Fruit fly (Drosophila melanogaster) whole organism, embryonic: Measurements from ENCODE around the gene ND-B18.
A peak's percentile ranks its signal among the peaks of the same experiment; 100 is the strongest.

ENCODE experiments used
- Bteb2 ChIP-seq: fragments of 200-800 bp; sonication (Bioruptor generic); optimal IDR thresholded peaks from 2 replicates; lab custom pipeline; 2016; ENCODE audit warnings: missing biosample characterization, missing genetic modification characterization
- CG10147 ChIP-seq: fragments of 200-800 bp; sonication (Bioruptor generic); optimal IDR thresholded peaks from 2 replicates; lab custom pipeline; 2019; ENCODE audit warnings: missing biosample characterization, mild to moderate bottlenecking, missing genetic modification characterization, moderate library complexity
- CG10565 ChIP-seq: fragments of 200-800 bp; sonication (Bioruptor generic); optimal IDR thresholded peaks from 3 replicates; lab custom pipeline; 2016; ENCODE audit warnings: missing biosample characterization, mild to moderate bottlenecking, missing genetic modification characterization
- CG12659 ChIP-seq: fragments of 200-800 bp; sonication (Bioruptor generic); optimal IDR thresholded peaks from 3 replicates; lab custom pipeline; 2017; ENCODE audit warnings: mild to moderate bottlenecking, missing biosample characterization, missing genetic modification reagents, missing genetic modification characterization
- CG14965 ChIP-seq: fragments of 200-800 bp; sonication (Bioruptor generic); optimal IDR thresholded peaks from 2 replicates; lab custom pipeline; 2016; ENCODE audit warnings: missing biosample characterization, missing genetic modification characterization, borderline replicate concordance
- CG16779 ChIP-seq: fragments of 200-800 bp; sonication (Bioruptor generic); IDR thresholded peaks from 2 replicates; pipeline ENCODE4 v1.3.6; 2022; ENCODE audit warnings: missing biosample characterization, missing genetic modification characterization
- CG1832 ChIP-seq: fragments of 200-800 bp; sonication (Bioruptor generic); optimal IDR thresholded peaks from 2 replicates; lab custom pipeline; 2017; ENCODE audit warnings: missing biosample characterization, mild to moderate bottlenecking, missing genetic modification characterization, inconsistent platforms
- CG18599 ChIP-seq: fragments of 200-800 bp; sonication (Bioruptor generic); optimal IDR thresholded peaks from 3 replicates; lab custom pipeline; 2017; ENCODE audit warnings: missing biosample characterization, missing genetic modification characterization, mild to moderate bottlenecking, moderate library complexity, missing genetic modification reagents
- CG2120 ChIP-seq: fragments of 200-800 bp; sonication (Bioruptor generic); optimal IDR thresholded peaks from 3 replicates; lab custom pipeline; 2016; ENCODE audit warnings: missing biosample characterization, missing genetic modification characterization
- CG30020 ChIP-seq: fragments of 200-800 bp; optimal IDR thresholded peaks from 2 replicates; lab custom pipeline; 2019; ENCODE audit warnings: missing biosample characterization, mild to moderate bottlenecking, missing genetic modification characterization, moderate library complexity
- CG43689 ChIP-seq: fragments of 200-800 bp; sonication (Bioruptor generic); IDR thresholded peaks from 2 replicates; pipeline ENCODE4 v1.3.6; 2022; ENCODE audit warnings: missing biosample characterization, missing genetic modification characterization
- CG4820 ChIP-seq: fragments of 200-800 bp; sonication (Bioruptor generic); optimal IDR thresholded peaks from 3 replicates; lab custom pipeline; 2016; ENCODE audit warnings: missing biosample characterization, missing genetic modification characterization
- CG6175 ChIP-seq: fragments of 200-800 bp; sonication (Bioruptor generic); IDR thresholded peaks from 3 replicates; pipeline ENCODE4 v1.3.6; 2022; ENCODE audit warnings: missing biosample characterization, missing genetic modification characterization
- CG6791 ChIP-seq: fragments of 200-800 bp; sonication (Bioruptor generic); IDR thresholded peaks from 3 replicates; pipeline ENCODE4 v1.3.6; 2022; ENCODE audit warnings: missing biosample characterization, missing genetic modification characterization; ENCODE audit not compliant: partially characterized antibody
- CG6813 ChIP-seq: fragments of 200-800 bp; sonication (Bioruptor generic); optimal IDR thresholded peaks from 2 replicates; lab custom pipeline; 2017; ENCODE audit warnings: missing biosample characterization, missing genetic modification characterization, mild to moderate bottlenecking, moderate library complexity, missing genetic modification reagents
- CG6854 ChIP-seq: fragments of 200-800 bp; sonication (Bioruptor generic); optimal IDR thresholded peaks from 3 replicates; lab custom pipeline; 2017; ENCODE audit warnings: missing biosample characterization, mild to moderate bottlenecking, missing genetic modification characterization
- CG7987 ChIP-seq: fragments of 200-800 bp; sonication (Bioruptor generic); optimal IDR thresholded peaks from 2 replicates; lab custom pipeline; 2018; ENCODE audit warnings: missing biosample characterization, mild to moderate bottlenecking, missing genetic modification characterization, moderate library complexity
- CG8089 ChIP-seq: fragments of 200-800 bp; sonication (Bioruptor generic); optimal IDR thresholded peaks from 3 replicates; lab custom pipeline; 2016; ENCODE audit warnings: missing biosample characterization, missing genetic modification characterization
- CG8478 ChIP-seq: fragments of >200 bp; optimal IDR thresholded peaks from 2 replicates; lab custom pipeline; 2018
- CHES-1-like ChIP-seq: fragments of 200-800 bp; sonication (Bioruptor generic); optimal IDR thresholded peaks from 2 replicates; lab custom pipeline; 2016; ENCODE audit warnings: missing biosample characterization, missing genetic modification characterization
- CoRest ChIP-seq: fragments of 200-800 bp; sonication (Bioruptor generic); optimal IDR thresholded peaks from 3 replicates; lab custom pipeline; 2018; ENCODE audit warnings: missing biosample characterization, mild to moderate bottlenecking, missing genetic modification characterization, moderate library complexity
- Dek ChIP-seq: fragments of 200-800 bp; sonication (Bioruptor generic); optimal IDR thresholded peaks from 3 replicates; lab custom pipeline; 2019; ENCODE audit warnings: missing biosample characterization, mild to moderate bottlenecking, missing genetic modification characterization, moderate library complexity
- Lim3 ChIP-seq: fragments of 200-800 bp; sonication (Bioruptor generic); IDR thresholded peaks from 2 replicates; pipeline ENCODE4 v1.3.6; 2022; ENCODE audit warnings: missing biosample characterization, missing genetic modification characterization
- MTF-1 ChIP-seq: fragments of 200-800 bp; sonication (Bioruptor generic); optimal IDR thresholded peaks from 2 replicates; lab custom pipeline; 2018; ENCODE audit warnings: missing biosample characterization, mild to moderate bottlenecking, missing genetic modification characterization, borderline replicate concordance
- Mrtf ChIP-seq: fragments of 200-800 bp; sonication (Bioruptor generic); IDR thresholded peaks from 3 replicates; pipeline ENCODE4 v1.3.6; 2022; ENCODE audit warnings: missing biosample characterization, missing genetic modification characterization
- Oaz ChIP-seq: fragments of 200-800 bp; sonication (Bioruptor generic); IDR thresholded peaks from 2 replicates; pipeline ENCODE4 v1.3.6; 2022; ENCODE audit warnings: missing biosample characterization, missing genetic modification characterization
- Optix ChIP-seq: fragments of 200-800 bp; sonication (Bioruptor generic); IDR thresholded peaks from 3 replicates; pipeline ENCODE4 v1.3.6; 2022; ENCODE audit warnings: missing biosample characterization, missing genetic modification characterization
- PHDP ChIP-seq: fragments of 200-800 bp; sonication (Bioruptor generic); optimal IDR thresholded peaks from 3 replicates; lab custom pipeline; 2018; ENCODE audit warnings: missing biosample characterization, mild to moderate bottlenecking, missing genetic modification characterization, moderate library complexity
- Six4 ChIP-seq: fragments of 200-800 bp; sonication (Bioruptor generic); optimal IDR thresholded peaks from 2 replicates; lab custom pipeline; 2016; ENCODE audit warnings: missing biosample characterization, missing genetic modification characterization
- TFAM ChIP-seq: fragments of 200-800 bp; sonication (Bioruptor generic); optimal IDR thresholded peaks from 2 replicates; lab custom pipeline; 2017; ENCODE audit warnings: missing biosample characterization, missing genetic modification characterization, inconsistent platforms
- ash1 ChIP-seq: fragments of 200-800 bp; sonication (Bioruptor generic); optimal IDR thresholded peaks from 2 replicates; lab custom pipeline; 2018; ENCODE audit warnings: missing biosample characterization, mild to moderate bottlenecking, missing genetic modification characterization
- bbx ChIP-seq: fragments of 200-800 bp; sonication (Bioruptor generic); IDR thresholded peaks from 2 replicates; pipeline ENCODE4 v1.3.6; 2022; ENCODE audit warnings: missing biosample characterization, missing genetic modification characterization; ENCODE audit not compliant: partially characterized antibody
- danr ChIP-seq: fragments of 200-800 bp; sonication (Bioruptor generic); IDR thresholded peaks from 2 replicates; pipeline ENCODE4 v1.3.6; 2022; ENCODE audit warnings: missing biosample characterization, missing genetic modification characterization
- ems ChIP-seq: fragments of 200-800 bp; sonication (Bioruptor generic); optimal IDR thresholded peaks from 3 replicates; lab custom pipeline; 2016; ENCODE audit warnings: missing biosample characterization, missing genetic modification characterization
- exex ChIP-seq: fragments of 200-800 bp; sonication (Bioruptor generic); optimal IDR thresholded peaks from 4 replicates; lab custom pipeline; 2018; ENCODE audit warnings: missing biosample characterization, mild to moderate bottlenecking, missing genetic modification characterization, moderate library complexity
- fd3F ChIP-seq: fragments of 200-800 bp; sonication (Bioruptor generic); optimal IDR thresholded peaks from 2 replicates; lab custom pipeline; 2018; ENCODE audit warnings: missing biosample characterization, mild to moderate bottlenecking, missing genetic modification characterization, moderate library complexity
- fru ChIP-seq: fragments of >200 bp; optimal IDR thresholded peaks from 2 replicates; lab custom pipeline; 2017
- jing ChIP-seq: fragments of 200-800 bp; sonication (Bioruptor generic); optimal IDR thresholded peaks from 2 replicates; lab custom pipeline; 2018; ENCODE audit warnings: missing biosample characterization, mild to moderate bottlenecking, missing genetic modification characterization
- lab ChIP-seq: fragments of 200-800 bp; sonication (Bioruptor generic); optimal IDR thresholded peaks from 3 replicates; lab custom pipeline; 2017; ENCODE audit warnings: missing biosample characterization, missing genetic modification characterization, mild to moderate bottlenecking, moderate library complexity, missing genetic modification reagents
- lola ChIP-seq, 3 experiments: fragments of >200 bp in 2 of 3; fragments of 200-800 bp in 1 of 3; sonication (Bioruptor generic) in 1 of 3; optimal IDR thresholded peaks; 2 replicates each; lab custom pipeline; 2017 to 2019; ENCODE audit warnings: missing biosample characterization in 3 of 3, missing genetic modification characterization in 3 of 3, mild to moderate bottlenecking in 1 of 3, moderate library complexity in 1 of 3
- lov ChIP-seq, 2 experiments: fragments of 200-800 bp in 1 of 2; fragments of >200 bp in 1 of 2; sonication (Bioruptor generic) in 1 of 2; IDR thresholded peaks in 1 of 2; optimal IDR thresholded peaks in 1 of 2; 2 replicates in 1 of 2; 3 replicates in 1 of 2; pipeline versions ENCODE4 v1.3.6 to Lab custom; 2017 to 2022; ENCODE audit warnings: missing biosample characterization in 1 of 2, missing genetic modification characterization in 1 of 2
- otp ChIP-seq: fragments of 200-800 bp; sonication (Bioruptor generic); IDR thresholded peaks from 3 replicates; pipeline ENCODE4, ENCODE4 v1.3.6; 2022; ENCODE audit warnings: missing biosample characterization, missing genetic modification characterization
- scrt ChIP-seq: fragments of 200-800 bp; sonication (Bioruptor generic); optimal IDR thresholded peaks from 2 replicates; lab custom pipeline; 2018; ENCODE audit warnings: missing biosample characterization, mild to moderate bottlenecking, missing genetic modification characterization, moderate library complexity
- stc ChIP-seq: fragments of 200-800 bp; sonication (Bioruptor generic); IDR thresholded peaks from 2 replicates; pipeline ENCODE4 v1.3.6; 2022; ENCODE audit warnings: missing biosample characterization, missing genetic modification characterization
- tll ChIP-seq, 2 experiments: fragments of 200-800 bp in 1 of 2; fragments of >200 bp in 1 of 2; sonication (Bioruptor generic) in 1 of 2; optimal IDR thresholded peaks; 2 replicates each; lab custom pipeline; 2017 to 2019; ENCODE audit warnings: missing biosample characterization in 2 of 2, missing genetic modification characterization in 2 of 2, mild to moderate bottlenecking in 1 of 2, moderate library complexity in 1 of 2
- trh ChIP-seq: fragments of 200-800 bp; sonication (Bioruptor generic); optimal IDR thresholded peaks from 2 replicates; lab custom pipeline; 2016; ENCODE audit warnings: missing biosample characterization, missing genetic modification characterization
- vvl ChIP-seq: fragments of 200-800 bp; sonication (Bioruptor generic); IDR thresholded peaks from 2 replicates; pipeline ENCODE4 v1.3.6; 2022; ENCODE audit warnings: missing biosample characterization, missing genetic modification characterization
- yki ChIP-seq: fragments of >200 bp; optimal IDR thresholded peaks from 3 replicates; lab custom pipeline; 2018
- zfh1 ChIP-seq: fragments of 200-800 bp; sonication (Bioruptor generic); IDR thresholded peaks from 3 replicates; pipeline ENCODE4 v1.3.6; 2022; ENCODE audit warnings: missing biosample characterization, missing genetic modification characterization

The ND-B18 gene

DNA sequence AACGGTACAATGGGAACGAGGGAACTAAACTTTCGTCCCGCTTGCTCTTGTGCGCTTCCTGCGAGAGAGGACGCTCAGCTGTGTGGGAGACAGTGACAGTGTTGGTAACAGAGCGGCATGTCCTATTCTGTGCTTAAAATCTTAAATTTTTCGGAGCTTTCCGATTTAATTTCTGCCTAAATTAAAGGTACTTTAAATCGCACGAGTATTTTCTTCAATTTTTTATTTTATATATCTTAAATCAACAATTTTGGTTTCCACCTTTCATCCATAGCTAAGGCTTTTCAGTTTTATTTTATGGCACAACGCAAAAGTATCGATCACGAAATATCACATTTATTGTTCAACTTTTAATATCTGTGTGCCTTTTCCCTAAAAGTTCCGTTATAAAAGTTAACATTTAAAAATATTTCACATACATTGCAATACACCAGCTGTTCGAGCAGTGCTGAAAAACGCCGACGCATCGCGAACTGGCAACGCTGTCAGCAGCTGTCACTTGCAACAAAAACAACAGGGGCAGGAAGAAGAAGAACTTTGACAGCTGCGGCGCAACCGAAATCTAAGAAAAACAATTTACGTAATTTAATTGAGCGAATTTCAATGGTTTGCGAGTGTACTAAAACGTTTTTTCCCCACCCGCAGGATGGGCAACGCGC is at the start of gene ND-B18, which contains the start of gene hiw (continued):
- TF ChIP-seq CG12659 (GFP tag; lab: Kevin White, UChicago) (peak; percentile 71), ems (no peak), CG6854 (GFP tag; lab: Kevin White, UChicago) (no peak), Bteb2 (no peak), exex (no peak), Oaz (GFP tag; lab: Robert Waterston, UW) (no peak), CG6791 (GFP tag; lab: Robert Waterston, UW) (peak; percentile 33; the same call in 2 of the 3 replicates), jing (GFP tag; lab: Kevin White, UChicago) (no peak), CG8089 (GFP tag; lab: Kevin White, UChicago) (no peak), fd3F (GFP tag; lab: Kevin White, UChicago) (no peak), scrt (no peak), CG16779 (GFP tag; lab: Robert Waterston, UW) (no peak), Optix (GFP tag; lab: Robert Waterston, UW) (no peak), CoRest (peak; percentile 47), bbx (0 out of 2 replicates have a peak, but pooled peaks have one; percentile 12), CG1832 (GFP tag; lab: Kevin White, UChicago) (no peak), vvl (GFP tag; lab: Robert Waterston, UW) (0 out of 2 replicates have a peak, but pooled peaks have one; percentile 12), yki (lab: Kevin White, UChicago) (no peak), Lim3 (GFP tag; lab: Robert Waterston, UW) (no peak), danr (GFP tag; lab: Robert Waterston, UW) (no peak), Six4 (GFP tag; lab: Kevin White, UChicago) (no peak), CG14965 (no peak), CG10147 (GFP tag; lab: Kevin White, UChicago) (no peak), Mrtf (no peak), CG43689 (GFP tag; lab: Robert Waterston, UW) (no peak), CG10565 (GFP tag; lab: Kevin White, UChicago) (no peak), lab (GFP tag; lab: Kevin White, UChicago) (no peak), Dek (tag; lab: Kevin White, UChicago) (peak; percentile 12), ash1 (GFP tag; lab: Kevin White, UChicago) (no peak), PHDP (tag; lab: Kevin White, UChicago) (peak; percentile 8), CG18599 (no peak), otp (GFP tag; lab: Robert Waterston, UW) (no peak), CG2120 (GFP tag; lab: Kevin White, UChicago) (peak; percentile 21), CG7987 (GFP tag; lab: Kevin White, UChicago) (peak; percentile 29), CHES-1-like (GFP tag; lab: Kevin White, UChicago) (peak; percentile 30), lov (optimal IDR thresholded peaks at IDR 0.05; lab: Kevin White, UChicago) (no peak), lov (GFP tag; IDR thresholded peaks at IDR 0.05; lab: Robert Waterston, UW) (no peak), MTF-1 (no peak), lola (GFP tag; optimal IDR thresholded peaks at IDR 0.05; lab: Kevin White, UChicago) (no peak), fru (no peak), CG8478 (lab: Kevin White, UChicago) (no peak), stc (GFP tag; lab: Robert Waterston, UW) (no peak), tll (GFP tag; optimal IDR thresholded peaks at IDR 0.05; lab: Kevin White, UChicago) (no peak), CG4820 (GFP tag; lab: Kevin White, UChicago) (no peak), TFAM (no peak), trh (GFP tag; lab: Kevin White, UChicago) (no peak), zfh1 (GFP tag; lab: Robert Waterston, UW) (0 out of 3 replicates have a peak, but pooled peaks have one; percentile 34), CG6813 (GFP tag; lab: Kevin White, UChicago) (no peak), CG6175 (GFP tag; lab: Robert Waterston, UW) (no peak), CG30020 (tag; lab: Kevin White, UChicago) (no peak)
